Fruit fly (Drosophila melanogaster): Measurements from ENCODE around the gene mRpL3.

- no peak for TF ChIP-seq Clk (GFP tag; optimal IDR thresholded peaks at IDR 0.05)
- TF ChIP-seq ovo (GFP tag; optimal IDR thresholded peaks at IDR 0.05), result peak; percentile 22
- no peak for TF ChIP-seq kay (GFP tag; ENCODE audit: borderline replicate concordance)
- no peak for TF ChIP-seq bab1 (GFP tag; optimal IDR thresholded peaks at IDR 0.05)
Measured at dm6 chrX:15745905-15746681, 15.0 kb upstream of the mRpL3 start, which contains the start of the genes CG8944 and CCT6.

Measured in whole organism, adult.